Worm (Caenorhabditis elegans): ENCODE measurements around the gene ttn-1.
A peak's percentile ranks its signal among the peaks of the same experiment; 100 is the strongest.

Gene ttn-1

ce11 chrV:6224019-6224335, 21.5 kb upstream of the ttn-1 start:
- TF ChIP-seq ceh-82 (tag; optimal IDR thresholded peaks at IDR 0.05) (no peak), R02D3.7 (tag; optimal IDR thresholded peaks at IDR 0.05) (no peak), sem-4 (tag; optimal IDR thresholded peaks at IDR 0.05) (no peak), ztf-11 (tag; optimal IDR thresholded peaks at IDR 0.05) (no peak), nhr-129 (tag; optimal IDR thresholded peaks at IDR 0.05) (no peak), ztf-4 (tag; optimal IDR thresholded peaks at IDR 0.05) (no peak), nhr-12 (tag; optimal IDR thresholded peaks at IDR 0.05) (no peak), elt-1 (tag; optimal IDR thresholded peaks at IDR 0.05) (no peak), lin-13 (GFP tag; optimal IDR thresholded peaks at IDR 0.05) (no peak), crh-2 (tag; optimal IDR thresholded peaks at IDR 0.05) (no peak), C34F6.9 (tag; optimal IDR thresholded peaks at IDR 0.05) (no peak), gmeb-1 (tag; optimal IDR thresholded peaks at IDR 0.05) (no peak), elt-3 (tag; optimal IDR thresholded peaks at IDR 0.05) (no peak)

ce11 chrV:6223315-6224018, 21.0 kb upstream of the ttn-1 start:
- peak; percentile 11 for TF ChIP-seq mab-5 (tag; optimal IDR thresholded peaks at IDR 0.05)
- no peak for TF ChIP-seq ceh-16 (tag; optimal IDR thresholded peaks at IDR 0.05)
- TF ChIP-seq sma-9 (GFP tag; optimal IDR thresholded peaks at IDR 0.05), result peak; percentile 31
- TF ChIP-seq sma-9 (tag; optimal IDR thresholded peaks at IDR 0.05), result no peak

ce11 chrV:6222779-6223276, 20.4 kb upstream of the ttn-1 start:
- TF ChIP-seq fos-1 (tag; optimal IDR thresholded peaks at IDR 0.05) (no peak), blmp-1 (tag; optimal IDR thresholded peaks at IDR 0.05; ENCODE audit: insufficient read depth) (peak; percentile 2), sma-9 (GFP tag; optimal IDR thresholded peaks at IDR 0.05) (peak; percentile 17), sma-9 (tag; optimal IDR thresholded peaks at IDR 0.05) (no peak), lsy-2 (tag; optimal IDR thresholded peaks at IDR 0.05) (peak in 1 of 2 experiments; percentile 2)

ce11 chrV:6222171-6222733, 19.8 kb upstream of the ttn-1 start:
- TF ChIP-seq nhr-25 (tag; optimal IDR thresholded peaks at IDR 0.05), result peak; percentile 27
- TF ChIP-seq unc-62 (GFP tag; optimal IDR thresholded peaks at IDR 0.05), result no peak
- 0 out of 2 replicates have a peak, but pooled peaks have one; percentile 73 for TF ChIP-seq ztf-1 (GFP tag; conservative IDR thresholded peaks at IDR 0.05)
- TF ChIP-seq mdl-1 (tag; optimal IDR thresholded peaks at IDR 0.05), result no peak
- TF ChIP-seq mab-5 (tag; optimal IDR thresholded peaks at IDR 0.05), result no peak
- no peak for TF ChIP-seq elt-1 (tag; optimal IDR thresholded peaks at IDR 0.05)
- TF ChIP-seq lin-39 (tag; optimal IDR thresholded peaks at IDR 0.05), result no peak

- TF ChIP-seq sem-4 (tag; optimal IDR thresholded peaks at IDR 0.05) (no peak), lin-13 (GFP tag; optimal IDR thresholded peaks at IDR 0.05) (no peak), crh-2 (tag; optimal IDR thresholded peaks at IDR 0.05) (peak; percentile 10), nhr-6 (tag; optimal IDR thresholded peaks at IDR 0.05) (peak; percentile 5), ama-1 (optimal IDR thresholded peaks at IDR 0.05) (peak; percentile 30), snpc-4 (tag; optimal IDR thresholded peaks at IDR 0.05) (no peak), ztf-11 (tag; optimal IDR thresholded peaks at IDR 0.05) (no peak), nhr-11 (tag; optimal IDR thresholded peaks at IDR 0.05) (no peak)
Observed at ce11 chrV:6221292-6221691, 18.9 kb upstream of the ttn-1 start.

ce11 chrV:6220752-6221151, 18.3 kb upstream of the ttn-1 start:
- TF ChIP-seq ztf-1 (GFP tag; conservative IDR thresholded peaks at IDR 0.05) (no peak), nhr-21 (tag; optimal IDR thresholded peaks at IDR 0.05) (peak; percentile 46), dmd-4 (tag; optimal IDR thresholded peaks at IDR 0.05) (peak; percentile 7), ztf-11 (tag; optimal IDR thresholded peaks at IDR 0.05) (no peak), C34F6.9 (tag; optimal IDR thresholded peaks at IDR 0.05) (no peak), lin-11 (tag; optimal IDR thresholded peaks at IDR 0.05) (no peak), sma-3 (GFP tag; optimal IDR thresholded peaks at IDR 0.05) (peak; percentile 25), ama-1 (optimal IDR thresholded peaks at IDR 0.05) (peak; percentile 29)

Data from whole organism, L2 larva.